Worm (Caenorhabditis elegans): Measurements from ENCODE around the gene trpa-1.

Gene trpa-1

ce11 chrIV:11847771-11848312, 16.5 kb upstream of the trpa-1 start, which contains the start of the genes F38H4.6 and F38H4.4:
F38H4.6 (minus strand) TSS chrIV:11847871.
F38H4.4 (plus strand) TSS chrIV:11848262.
- TF ChIP-seq zag-1 (tag; optimal IDR thresholded peaks at IDR 0.05) (no peak), nhr-42 (GFP tag; IDR thresholded peaks at IDR 0.05) (no peak), lim-7 (GFP tag; IDR thresholded peaks at IDR 0.05) (no peak), nhr-6 (tag; optimal IDR thresholded peaks at IDR 0.05) (no peak), nhr-237 (tag; optimal IDR thresholded peaks at IDR 0.05) (no peak), ama-1 (optimal IDR thresholded peaks at IDR 0.05) (no peak), T26A8.4 (GFP tag; IDR thresholded peaks at IDR 0.05) (no peak), madf-9 (GFP tag; conservative IDR thresholded peaks at IDR 0.05) (no peak), zfp-2 (tag; optimal IDR thresholded peaks at IDR 0.05) (no peak), daf-12 (tag; optimal IDR thresholded peaks at IDR 0.05) (no peak), aha-1 (tag) (no peak), R02D3.7 (tag; optimal IDR thresholded peaks at IDR 0.05) (no peak), mep-1 (tag; optimal IDR thresholded peaks at IDR 0.05) (no peak), nhr-48 (tag; optimal IDR thresholded peaks at IDR 0.05) (no peak)

ce11 chrIV:11851882-11852281, 12.4 kb upstream of the trpa-1 start, which contains the start of gene F38H4.5:
F38H4.5 (plus strand) TSS chrIV:11852182.
- no peak for TF ChIP-seq nhr-48 (tag; optimal IDR thresholded peaks at IDR 0.05)
- no peak for TF ChIP-seq mdl-1 (tag; optimal IDR thresholded peaks at IDR 0.05)

ce11 chrIV:11854777-11855176, 9.5 kb upstream of the trpa-1 start, which contains the start of gene tag-30:
tag-30 (minus strand) TSS chrIV:11855159.
- TF ChIP-seq nhr-77 (tag; optimal IDR thresholded peaks at IDR 0.05) (peak; percentile 46), dpl-1 (GFP tag; optimal IDR thresholded peaks at IDR 0.05) (peak; percentile 62), mep-1 (tag; optimal IDR thresholded peaks at IDR 0.05) (peak; percentile 61), dve-1 (tag; optimal IDR thresholded peaks at IDR 0.05; ENCODE audit: insufficient read depth) (peak; percentile 75), daf-16 (GFP tag; optimal IDR thresholded peaks at IDR 0.05) (no peak), daf-16 (tag; optimal IDR thresholded peaks at IDR 0.05) (peak; percentile 79), nhr-11 (tag; optimal IDR thresholded peaks at IDR 0.05) (peak; percentile 39), pha-4 (GFP tag; IDR thresholded peaks at IDR 0.05) (peak; percentile 15; the same call in 1 of the 2 replicates), pha-4 (tag; optimal IDR thresholded peaks at IDR 0.05) (peak; percentile 91), fos-1 (tag; optimal IDR thresholded peaks at IDR 0.05) (no peak), rbr-2 (tag; optimal IDR thresholded peaks at IDR 0.05) (peak; percentile 22), ceh-62 (tag; optimal IDR thresholded peaks at IDR 0.05) (no peak), sdz-12 (GFP tag; optimal IDR thresholded peaks at IDR 0.05) (no peak), ama-1 (optimal IDR thresholded peaks at IDR 0.05) (peak; percentile 3), hlh-11 (tag; optimal IDR thresholded peaks at IDR 0.05) (peak; percentile 36), lin-38 (GFP tag; IDR thresholded peaks at IDR 0.05) (peak; percentile 93), mes-2 (tag; optimal IDR thresholded peaks at IDR 0.05; ENCODE audit: poor library complexity, severe bottlenecking) (peak; percentile 60), cey-2 (tag; optimal IDR thresholded peaks at IDR 0.05; ENCODE audit: borderline replicate concordance, insufficient read depth) (no peak), hmg-1.1 (GFP tag; IDR thresholded peaks at IDR 0.05) (0 out of 2 replicates have a peak, but pooled peaks have one; percentile 43), lsy-2 (tag; optimal IDR thresholded peaks at IDR 0.05) (peak in 1 of 2 experiments; percentile 74), hlh-30 (tag; optimal IDR thresholded peaks at IDR 0.05; ENCODE audit: insufficient read depth) (peak; percentile 88)

ce11 chrIV:11855424-11855823, 8.9 kb upstream of the trpa-1 start:
- TF ChIP-seq R02D3.7 (tag; optimal IDR thresholded peaks at IDR 0.05) (no peak), unc-62 (GFP tag; optimal IDR thresholded peaks at IDR 0.05 in 1 of 2) (peak in 1 of 2 experiments; percentile 92), unc-62 (tag; optimal IDR thresholded peaks at IDR 0.05) (no peak)

Measured in whole organism, L4 larva.